Worm (Caenorhabditis elegans) whole organism, L4/young adult: ENCODE measurements around the gene arv-1.

Experiments
- W03F9.2 ChIP-seq: fragments of 150-350 bp; optimal IDR thresholded peaks from 2 replicates; lab custom pipeline; 2014; ENCODE audit warnings: missing biosample characterization, missing genetic modification characterization
- him-1 ChIP-seq: sonication (generic microtip); optimal IDR thresholded peaks from 2 replicates; lab custom pipeline; 2016; ENCODE audit warnings: missing genotype, missing genetic modification reagents, missing genetic modification characterization, missing compliant biosample characterization

DNA sequence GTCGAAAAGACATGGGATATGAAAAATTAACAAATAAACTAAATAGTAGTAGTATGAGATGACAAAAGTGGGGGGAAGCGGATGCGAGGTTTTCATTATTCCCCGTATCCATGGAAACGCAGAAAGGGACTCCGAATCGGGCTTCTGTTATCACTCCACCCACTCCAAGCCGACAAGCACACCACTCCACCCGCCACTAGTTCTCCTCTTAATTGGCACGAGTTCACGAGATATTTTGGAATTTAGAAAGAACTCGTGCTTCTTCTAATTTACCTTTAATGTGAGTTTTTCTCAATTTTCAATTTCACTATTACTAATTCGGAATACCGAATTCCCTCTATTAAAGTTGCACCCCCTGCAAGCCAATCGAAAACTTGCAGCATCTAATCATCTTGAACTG, 34.3 kb downstream of the arv-1 start:
- TF ChIP-seq him-1 (tag; lab: Kevin White, UChicago) = no peak
- TF ChIP-seq W03F9.2 (tag; lab: Kevin White, UChicago) = no peak
